Fruit fly (Drosophila melanogaster) Kc167 (cell line): ENCODE measurements around the gene CG13984.

Experiments
- Myc ChIP-seq: fragments of >200 bp; optimal IDR thresholded peaks from 2 replicates; lab custom pipeline; 2017; ENCODE audit warnings: missing external identifiers
- Sin3A ChIP-seq: fragments of >200 bp; optimal IDR thresholded peaks from 2 replicates; lab custom pipeline; 2018; ENCODE audit warnings: missing external identifiers
- h ChIP-seq: fragments of >200 bp; optimal IDR thresholded peaks from 3 replicates; lab custom pipeline; 2018; ENCODE audit warnings: missing external identifiers
- insv ChIP-seq: fragments of >200 bp; optimal IDR thresholded peaks from 3 replicates; lab custom pipeline; 2018; ENCODE audit warnings: missing external identifiers
- psq ChIP-seq: fragments of >200 bp; optimal IDR thresholded peaks from 2 replicates; lab custom pipeline; 2017; ENCODE audit warnings: missing external identifiers
- ttk ChIP-seq: sonication (Bioruptor generic); optimal IDR thresholded peaks from 2 replicates; lab custom pipeline; 2017; ENCODE audit warnings: missing external identifiers

DNA sequence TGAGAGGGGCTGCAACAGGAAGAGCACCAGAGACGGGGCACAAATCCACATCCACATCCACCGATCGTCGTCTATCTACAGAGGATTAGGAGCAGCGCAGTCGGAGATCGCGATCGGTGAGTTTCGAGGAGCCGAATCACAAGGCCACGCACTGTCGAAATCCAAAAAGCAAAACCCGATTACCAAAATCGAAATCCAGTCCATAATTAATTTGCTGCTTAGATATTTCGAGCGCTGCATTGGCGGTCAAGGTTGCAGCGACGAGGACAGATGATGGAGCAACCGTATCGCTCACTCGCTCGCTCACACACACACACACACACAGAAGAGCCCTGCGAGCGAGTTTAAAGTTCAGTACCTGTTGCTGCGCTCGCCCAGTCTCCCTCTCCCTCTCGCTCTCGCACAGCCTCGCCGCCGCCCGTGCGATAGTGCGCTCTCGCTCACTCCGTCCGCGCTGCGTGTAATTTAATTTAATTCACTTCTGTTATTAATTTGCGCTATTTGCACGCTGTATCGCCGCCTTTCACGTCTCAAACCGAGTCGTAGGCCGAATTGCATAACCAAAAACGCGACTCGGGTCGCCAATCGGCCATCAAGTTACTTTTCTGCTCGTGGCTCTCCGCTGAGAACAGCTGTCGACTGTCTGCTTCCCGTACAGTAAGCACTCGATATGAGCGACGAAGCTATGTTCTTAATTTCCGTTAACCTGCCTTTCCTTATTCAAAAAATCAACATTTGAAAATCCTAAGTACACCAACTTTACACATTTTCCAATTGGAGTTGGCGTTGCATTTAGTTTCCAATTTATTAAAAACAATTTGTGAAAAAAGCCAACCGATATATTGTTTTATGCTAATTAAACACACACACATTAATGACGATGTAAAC, 30.6 kb downstream of the CG13984 start:
- TF ChIP-seq psq (lab: Kevin White, UChicago): no peak
- TF ChIP-seq Myc: no peak
- TF ChIP-seq ttk: no peak
- no peak for TF ChIP-seq h (lab: Kevin White, UChicago)
- no peak for TF ChIP-seq insv (lab: Kevin White, UChicago)
- TF ChIP-seq Sin3A (lab: Kevin White, UChicago): no peak
